Fruit fly (Drosophila melanogaster): Measurements from ENCODE around the gene kst.

The kst gene

dm6 chr3L:3300345-3300744 lies 36.3 kb upstream of the kst start (continued):
- TF ChIP-seq CG4820 (GFP tag; optimal IDR thresholded peaks at IDR 0.05) (peak; percentile 62), CG9797 (GFP tag; optimal IDR thresholded peaks at IDR 0.05) (no peak), nerfin-2 (GFP tag; IDR thresholded peaks at IDR 0.05; ENCODE audit: partially characterized antibody) (no peak), Neu2 (GFP tag; optimal IDR thresholded peaks at IDR 0.05; ENCODE audit: borderline replicate concordance) (no peak), CG33213 (GFP tag; optimal IDR thresholded peaks at IDR 0.05) (peak; percentile 33), chif (GFP tag; optimal IDR thresholded peaks at IDR 0.05) (peak; percentile 37 to 40), CG8765 (GFP tag; IDR thresholded peaks at IDR 0.05) (no peak), CG12219 (GFP tag; optimal IDR thresholded peaks at IDR 0.05) (peak; percentile 38), ems (GFP tag; optimal IDR thresholded peaks at IDR 0.05) (peak; percentile 8), HmgZ (tag; optimal IDR thresholded peaks at IDR 0.05) (peak; percentile 8), scrt (GFP tag; optimal IDR thresholded peaks at IDR 0.05) (peak; percentile 23), CG11695 (GFP tag; IDR thresholded peaks at IDR 0.05) (no peak), sr (GFP tag; IDR thresholded peaks at IDR 0.05) (0 out of 3 replicates have a peak, but pooled peaks have one; percentile 35), danr (GFP tag; IDR thresholded peaks at IDR 0.05) (0 out of 2 replicates have a peak, but pooled peaks have one; percentile 20), otp (GFP tag; IDR thresholded peaks at IDR 0.05) (peak; percentile 62; the same call in 2 of the 3 replicates), twi (tag; optimal IDR thresholded peaks at IDR 0.05) (no peak), Asciz (GFP tag; optimal IDR thresholded peaks at IDR 0.05) (peak; percentile 67), ro (GFP tag; IDR thresholded peaks at IDR 0.05) (peak; percentile 45; the same call in 1 of the 2 replicates), yki (optimal IDR thresholded peaks at IDR 0.05) (no peak), shn (GFP tag; optimal IDR thresholded peaks at IDR 0.05) (peak; percentile 7), CG13624 (GFP tag; optimal IDR thresholded peaks at IDR 0.05) (peak; percentile 35), CG42726 (GFP tag; IDR thresholded peaks at IDR 0.05; ENCODE audit: partially characterized antibody) (no peak), NK7.1 (GFP tag; optimal IDR thresholded peaks at IDR 0.05) (peak; percentile 30), CG10321 (GFP tag; IDR thresholded peaks at IDR 0.05) (no peak), disco-r (GFP tag; optimal IDR thresholded peaks at IDR 0.05) (peak; percentile 2), Ets65A (GFP tag) (peak; percentile 60), jigr1 (GFP tag; IDR thresholded peaks at IDR 0.05) (no peak), gt (GFP tag; IDR thresholded peaks at IDR 0.05) (no peak), dmrt11E (tag; optimal IDR thresholded peaks at IDR 0.05) (peak; percentile 54), lilli (GFP tag; optimal IDR thresholded peaks at IDR 0.05) (no peak), CG4617 (GFP tag; optimal IDR thresholded peaks at IDR 0.05; ENCODE audit: borderline replicate concordance) (no peak), pan (optimal IDR thresholded peaks at IDR 0.05) (no peak), pan (GFP tag; optimal IDR thresholded peaks at IDR 0.05 in 1 of 2, IDR thresholded peaks at IDR 0.05 in 1 of 2) (peak in 1 of 2 experiments; percentile 83), CG6854 (GFP tag; optimal IDR thresholded peaks at IDR 0.05) (peak; percentile 17), H15 (GFP tag; IDR thresholded peaks at IDR 0.05) (peak; percentile 70; the same call in 1 of the 3 replicates), CG14441 (GFP tag; IDR thresholded peaks at IDR 0.05) (peak; percentile 55), da (GFP tag; optimal IDR thresholded peaks at IDR 0.05) (no peak), Mrtf (GFP tag; IDR thresholded peaks at IDR 0.05) (no peak), ewg (GFP tag; optimal IDR thresholded peaks at IDR 0.05) (peak; percentile 14), Drgx (GFP tag; IDR thresholded peaks at IDR 0.05) (peak; percentile 33; the same call in 1 of the 2 replicates), CHES-1-like (GFP tag; optimal IDR thresholded peaks at IDR 0.05) (no peak), Six4 (GFP tag; optimal IDR thresholded peaks at IDR 0.05) (peak; percentile 38), ken (GFP tag; IDR thresholded peaks at IDR 0.05) (peak; percentile 70; the same call in 2 of the 3 replicates), CG30431 (GFP tag; optimal IDR thresholded peaks at IDR 0.05) (peak; percentile 16), corto (GFP tag; optimal IDR thresholded peaks at IDR 0.05) (no peak), ssp (GFP tag; IDR thresholded peaks at IDR 0.05) (peak; percentile 63), Max (GFP tag; optimal IDR thresholded peaks at IDR 0.05) (peak; percentile 41), CG3995 (GFP tag; optimal IDR thresholded peaks at IDR 0.05) (no peak), CG1024 (GFP tag; IDR thresholded peaks at IDR 0.05) (peak; percentile 65), CG1602 (GFP tag; optimal IDR thresholded peaks at IDR 0.05) (peak; percentile 29), emc (GFP tag; optimal IDR thresholded peaks at IDR 0.05) (no peak), klu (GFP tag; IDR thresholded peaks at IDR 0.05) (no peak), CG2202 (tag; optimal IDR thresholded peaks at IDR 0.05) (no peak)
